Fruit fly (Drosophila melanogaster): ENCODE data around the gene CG7430.
A peak's percentile ranks its signal among the peaks of the same experiment; 100 is the strongest.
"Not testable (repeated sequence)": the region's sequence is repeated elsewhere in the genome, so short reads cannot be mapped to it uniquely, and the experiment has no call there.

The CG7430 gene

dm6 chr3L:17842892-17843703 is 3.6 kb upstream of the CG7430 start, which contains the start of gene CG5567:
Gene CG5567, minus strand, starts transcription at chr3L:17843544.
- TF ChIP-seq CG17801 (GFP tag; optimal IDR thresholded peaks at IDR 0.05; ENCODE audit: partially characterized antibody), result peak; percentile 11

DNA sequence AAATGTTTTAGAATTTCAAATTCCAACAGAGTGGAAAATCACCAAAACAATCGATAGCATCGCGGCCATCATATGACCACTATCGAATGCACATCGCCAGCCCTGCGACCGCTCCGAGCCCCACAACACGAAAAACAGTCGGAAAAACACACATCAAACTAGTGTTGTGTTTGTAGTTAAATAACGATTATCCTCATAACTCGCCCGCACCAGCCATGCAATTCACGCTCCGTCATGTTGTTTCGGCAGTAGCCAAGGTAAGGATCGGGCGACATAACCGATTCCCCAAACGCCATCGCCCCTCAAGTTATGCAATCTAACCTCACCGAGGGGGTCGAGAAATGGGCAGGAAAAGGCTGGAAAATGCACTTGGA is 253 bp downstream of the CG7430 start:
- peak; percentile 5 for TF ChIP-seq CG17801 (GFP tag; optimal IDR thresholded peaks at IDR 0.05; ENCODE audit: partially characterized antibody)

DNA sequence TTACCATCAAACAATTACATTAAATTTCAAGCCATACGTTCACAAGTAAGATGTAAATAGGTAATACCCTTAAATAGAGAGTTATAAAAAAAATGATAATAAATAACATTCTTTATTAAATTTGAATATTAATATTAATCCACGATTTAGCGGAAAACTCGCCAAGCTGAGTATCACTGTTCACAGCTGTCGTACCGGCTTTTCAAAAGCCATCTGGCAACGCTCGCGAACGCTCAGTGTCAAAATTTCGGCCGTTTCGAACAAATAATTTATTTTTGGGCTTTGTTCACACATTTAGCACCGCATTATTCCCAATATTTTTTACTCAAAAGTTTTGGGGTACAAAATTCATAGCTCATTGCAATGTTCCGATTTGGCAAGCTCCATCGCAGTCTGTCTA is 2.8 kb downstream of the CG7430 start, which contains the start of gene TrpRS-m:
TrpRS-m (plus strand) TSS at position 211 of the 400 bp plus-strand sequence.
- no peak for TF ChIP-seq CG17801 (GFP tag; optimal IDR thresholded peaks at IDR 0.05; ENCODE audit: partially characterized antibody)

DNA sequence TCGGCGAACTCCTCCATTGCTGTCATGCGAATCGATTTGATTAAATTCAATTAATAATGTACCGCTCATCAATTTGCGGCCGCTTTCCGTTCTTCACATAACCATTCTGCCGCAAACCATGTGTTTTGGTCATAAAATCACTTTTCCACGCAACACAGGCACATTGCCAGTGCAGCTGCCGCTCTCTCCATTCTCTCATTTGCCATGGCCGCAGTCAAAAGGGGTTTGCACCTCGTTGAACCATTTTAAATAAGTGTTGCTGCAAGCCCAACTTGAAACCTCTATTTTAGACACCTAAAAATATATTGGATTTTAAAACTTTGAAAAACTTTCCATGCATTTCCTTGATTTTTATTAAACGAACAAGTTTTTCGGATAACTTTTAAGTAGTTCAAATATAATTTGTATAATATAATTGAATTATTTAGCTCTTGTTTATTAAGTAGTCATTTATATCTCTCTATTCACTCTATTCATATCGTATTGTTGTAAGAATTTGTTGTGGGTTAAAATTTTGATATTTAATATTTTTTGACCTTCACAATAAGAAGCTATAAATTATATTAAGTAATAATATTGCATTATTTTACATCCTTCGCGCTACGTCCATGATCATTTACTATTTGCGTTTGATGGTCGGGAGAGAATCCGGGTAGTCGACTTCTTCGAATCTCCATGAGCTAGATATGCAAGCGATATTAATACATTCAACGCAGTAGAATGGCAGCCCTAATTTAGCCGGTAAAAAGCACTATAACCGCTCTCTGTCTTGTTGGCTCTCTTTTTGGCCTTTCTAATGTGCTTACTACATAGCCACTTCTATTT is 10.2 kb downstream of the CG7430 start, which contains the start of gene CG5535:
CG5535 (minus strand) TSS at position 140 of the 825 bp plus-strand sequence.
- TF ChIP-seq CG17801 (GFP tag; optimal IDR thresholded peaks at IDR 0.05; ENCODE audit: partially characterized antibody), result peak; percentile 40

dm6 chr3L:17858174-17858573 is 11.5 kb downstream of the CG7430 start, which contains the start of gene CG34002:
Gene CG34002, plus strand, starts transcription at chr3L:17858474.
- TF ChIP-seq CG17801 (GFP tag; optimal IDR thresholded peaks at IDR 0.05; ENCODE audit: partially characterized antibody), result not testable (repeated sequence)

- peak; percentile 9 for TF ChIP-seq CG17801 (GFP tag; optimal IDR thresholded peaks at IDR 0.05; ENCODE audit: partially characterized antibody)
Observed at dm6 chr3L:17878781-17879360, 32.2 kb downstream of the CG7430 start, which contains the start of gene CG7408. Gene CG7408, plus strand, starts transcription at chr3L:17879096.

dm6 chr3L:17884276-17884675 is 37.6 kb downstream of the CG7430 start, which contains the start of gene CG5506:
Gene CG5506, minus strand, starts transcription at chr3L:17884376.
- no peak for TF ChIP-seq CG17801 (GFP tag; optimal IDR thresholded peaks at IDR 0.05; ENCODE audit: partially characterized antibody)

- no peak for TF ChIP-seq CG17801 (GFP tag; optimal IDR thresholded peaks at IDR 0.05; ENCODE audit: partially characterized antibody)
Observed at dm6 chr3L:17886545-17886944, 39.8 kb downstream of the CG7430 start, which contains the start of gene CG16775. Gene CG16775, minus strand, starts transcription at chr3L:17886645.

DNA sequence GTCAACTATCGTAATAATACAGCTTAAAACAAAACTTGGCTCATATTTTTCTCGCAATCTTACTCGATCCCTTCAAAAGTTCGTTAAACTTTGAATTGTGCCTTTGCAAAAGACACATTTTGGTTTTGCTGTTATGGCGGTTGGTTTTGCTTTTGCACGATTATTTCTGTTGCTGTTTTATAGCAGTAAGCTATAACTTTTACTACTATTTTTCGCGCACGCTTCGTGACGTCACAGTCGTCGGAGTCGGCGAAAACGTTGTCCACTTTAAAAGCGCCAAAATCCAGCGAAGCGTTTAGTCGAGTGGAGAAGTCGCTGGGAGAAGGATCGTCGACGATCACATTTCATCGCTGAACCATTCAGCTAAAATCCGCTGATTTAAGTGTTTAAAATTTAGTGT is 40.7 kb downstream of the CG7430 start, which contains the start of gene CG7402:
CG7402 (plus strand) TSS at position 313 of the 400 bp plus-strand sequence.
- no peak for TF ChIP-seq CG17801 (GFP tag; optimal IDR thresholded peaks at IDR 0.05; ENCODE audit: partially characterized antibody)

- TF ChIP-seq CG17801 (GFP tag; optimal IDR thresholded peaks at IDR 0.05; ENCODE audit: partially characterized antibody), result no peak
Observed at dm6 chr3L:17893660-17894059, 46.9 kb downstream of the CG7430 start.

- TF ChIP-seq CG17801 (GFP tag; optimal IDR thresholded peaks at IDR 0.05; ENCODE audit: partially characterized antibody), result no peak
Observed at dm6 chr3L:17895815-17896275, 49.1 kb downstream of the CG7430 start, which contains the start of gene Tsp74F. Gene Tsp74F, minus strand, starts transcription at chr3L:17895862.

- no peak for TF ChIP-seq CG17801 (GFP tag; optimal IDR thresholded peaks at IDR 0.05; ENCODE audit: partially characterized antibody)
Observed at dm6 chr3L:17898606-17899005, 51.9 kb downstream of the CG7430 start.
